Worm (Caenorhabditis elegans) whole organism, L1 larva: ENCODE measurements around the gene mutd-1.
A peak's percentile ranks its signal among the peaks of the same experiment; 100 is the strongest.

Source experiments
- C16A3.4 ChIP-seq: fragments of 150-350 bp; optimal IDR thresholded peaks from 2 replicates; lab custom pipeline; 2014; ENCODE audit warnings: missing biosample characterization, missing genetic modification characterization
- F16B12.6 ChIP-seq: fragments of 150-350 bp; optimal IDR thresholded peaks from 2 replicates; lab custom pipeline; 2014; ENCODE audit warnings: missing biosample characterization, missing genetic modification characterization
- Y116A8C.19 ChIP-seq: sonication (generic microtip); optimal IDR thresholded peaks from 2 replicates; lab custom pipeline; 2016; ENCODE audit warnings: missing compliant biosample characterization, missing genetic modification characterization, borderline replicate concordance
- alr-1 ChIP-seq: fragments of 200-800 bp; sonication (Bioruptor generic); optimal IDR thresholded peaks from 2 replicates; lab custom pipeline; 2018; ENCODE audit warnings: borderline replicate concordance, mild to moderate bottlenecking, missing genetic modification characterization, missing compliant biosample characterization
- ama-1 ChIP-seq: fragments of 150-350 bp; optimal IDR thresholded peaks from 2 replicates; lab custom pipeline; 2014
- ceh-8 ChIP-seq: fragments of 200-800 bp; sonication (Bioruptor generic); optimal IDR thresholded peaks from 2 replicates; lab custom pipeline; 2018; ENCODE audit warnings: mild to moderate bottlenecking, missing genetic modification characterization, moderate library complexity, missing compliant biosample characterization
- ceh-90 ChIP-seq: sonication (generic microtip); optimal IDR thresholded peaks from 2 replicates; lab custom pipeline; 2016; ENCODE audit warnings: missing genetic modification characterization, missing compliant biosample characterization
- efl-1 ChIP-seq, 4 experiments: fragments of 150-350 bp; optimal IDR thresholded peaks in 3 of 4; peaks in 1 of 4; 1 replicate in 1 of 4; 2 replicates in 3 of 4; lab custom pipeline; 2014; ENCODE audit warnings: missing biosample characterization in 2 of 4, missing genetic modification characterization in 2 of 4, missing genetic modification reagents in 2 of 4
- egl-27 ChIP-seq, 2 experiments: fragments of 150-350 bp in 1 of 2; sonication (generic microtip); optimal IDR thresholded peaks; 3 replicates each; lab custom pipeline; 2017 to 2018; ENCODE audit warnings: missing biosample characterization in 2 of 2, missing genetic modification characterization in 2 of 2, missing genetic modification reagents in 2 of 2
- elt-3 ChIP-seq, 6 experiments: fragments of 150-350 bp in 1 of 6; sonication (generic microtip); optimal IDR thresholded peaks; 2 replicates each; lab custom pipeline; 2017 to 2018; ENCODE audit warnings: missing biosample characterization in 6 of 6, missing genetic modification characterization in 6 of 6, inconsistent platforms in 1 of 6
- fkh-4 ChIP-seq: sonication (generic microtip); optimal IDR thresholded peaks from 2 replicates; lab custom pipeline; 2016; ENCODE audit warnings: missing compliant biosample characterization, missing genetic modification characterization, borderline replicate concordance
- fkh-8 ChIP-seq: sonication (generic microtip); optimal IDR thresholded peaks from 2 replicates; lab custom pipeline; 2016; ENCODE audit warnings: mild to moderate bottlenecking, missing genetic modification characterization, missing compliant biosample characterization
- fos-1 ChIP-seq: fragments of 150-350 bp; optimal IDR thresholded peaks from 2 replicates; lab custom pipeline; 2014; ENCODE audit warnings: missing biosample characterization, missing genetic modification characterization
- grh-1 ChIP-seq: fragments of 200-800 bp; sonication (Bioruptor generic); IDR thresholded peaks from 2 replicates; pipeline ENCODE4 v1.3.6; 2022; ENCODE audit warnings: missing genetic modification reagents, missing genetic modification characterization, missing compliant biosample characterization
- hlh-17 ChIP-seq: fragments of 200-800 bp; sonication (Bioruptor generic); optimal IDR thresholded peaks from 2 replicates; lab custom pipeline; 2018; ENCODE audit warnings: missing genetic modification characterization, mild to moderate bottlenecking, missing compliant biosample characterization, moderate library complexity, borderline replicate concordance
- hlh-4 ChIP-seq: sonication (generic microtip); optimal IDR thresholded peaks from 2 replicates; lab custom pipeline; 2016; ENCODE audit warnings: mild to moderate bottlenecking, missing genetic modification characterization, missing compliant biosample characterization
- hpl-2 ChIP-seq: fragments of 150-350 bp; optimal IDR thresholded peaks from 2 replicates; lab custom pipeline; 2014; ENCODE audit warnings: missing biosample characterization, missing genetic modification reagents, missing genetic modification characterization
- lin-13 ChIP-seq: fragments of 150-350 bp; optimal IDR thresholded peaks from 2 replicates; lab custom pipeline; 2014; ENCODE audit warnings: missing biosample characterization, missing genetic modification reagents, missing genetic modification characterization
- lin-14 ChIP-seq: fragments of 200-800 bp; sonication (Bioruptor generic); optimal IDR thresholded peaks from 2 replicates; lab custom pipeline; 2018; ENCODE audit warnings: mild to moderate bottlenecking, missing genetic modification characterization, moderate library complexity, missing compliant biosample characterization
- lsy-2 ChIP-seq, 2 experiments: fragments of 150-350 bp; optimal IDR thresholded peaks; 2 replicates each; lab custom pipeline; 2014; ENCODE audit warnings: missing biosample characterization in 2 of 2, missing genetic modification characterization in 2 of 2
- mab-9 ChIP-seq: fragments of 200-800 bp; sonication (Bioruptor generic); IDR thresholded peaks from 2 replicates; pipeline ENCODE4 v1.3.6; 2022; ENCODE audit warnings: missing genetic modification reagents, missing genetic modification characterization, missing compliant biosample characterization
- mef-2 ChIP-seq: fragments of 150-350 bp; optimal IDR thresholded peaks from 2 replicates; lab custom pipeline; 2014; ENCODE audit warnings: missing biosample characterization, missing genetic modification characterization
- mep-1 ChIP-seq: fragments of 150-350 bp; optimal IDR thresholded peaks from 2 replicates; lab custom pipeline; 2014; ENCODE audit warnings: missing biosample characterization, missing genetic modification characterization
- nhr-28 ChIP-seq: fragments of 150-350 bp; optimal IDR thresholded peaks from 2 replicates; lab custom pipeline; 2014; ENCODE audit warnings: missing biosample characterization, missing genetic modification characterization
- nhr-47 ChIP-seq: sonication (generic microtip); optimal IDR thresholded peaks from 2 replicates; lab custom pipeline; 2016; ENCODE audit warnings: mild to moderate bottlenecking, missing genetic modification characterization, moderate library complexity, missing compliant biosample characterization
- nhr-77 ChIP-seq: fragments of 150-350 bp; optimal IDR thresholded peaks from 2 replicates; lab custom pipeline; 2014; ENCODE audit warnings: missing biosample characterization, missing genetic modification characterization
- nhr-84 ChIP-seq: sonication (generic microtip); optimal IDR thresholded peaks from 2 replicates; lab custom pipeline; 2017; ENCODE audit warnings: missing biosample characterization, missing genetic modification characterization
- nhr-85 ChIP-seq: sonication (generic microtip); peaks from one replicate; lab custom pipeline; 2016; ENCODE audit warnings: missing genetic modification characterization, inconsistent platforms, missing compliant biosample characterization
- nhr-90 ChIP-seq: sonication (generic microtip); optimal IDR thresholded peaks from 2 replicates; lab custom pipeline; 2016; ENCODE audit warnings: mild to moderate bottlenecking, missing genetic modification characterization, missing compliant biosample characterization; ENCODE audit not compliant: poor library complexity
- pag-3 ChIP-seq: sonication (generic microtip); optimal IDR thresholded peaks from 2 replicates; lab custom pipeline; 2017; ENCODE audit warnings: missing genetic modification characterization, mild to moderate bottlenecking, missing compliant biosample characterization, antibody characterized with exemption, borderline replicate concordance; ENCODE audit not compliant: insufficient read depth
- pqm-1 ChIP-seq: sonication (generic microtip); optimal IDR thresholded peaks from 3 replicates; lab custom pipeline; 2017; ENCODE audit warnings: missing biosample characterization, missing genetic modification characterization
- rnt-1 ChIP-seq: sonication (generic microtip); optimal IDR thresholded peaks from 2 replicates; lab custom pipeline; 2016; ENCODE audit warnings: mild to moderate bottlenecking, missing genetic modification characterization, moderate library complexity, missing compliant biosample characterization
- skn-1 ChIP-seq: fragments of 150-350 bp; optimal IDR thresholded peaks from 2 replicates; lab custom pipeline; 2014; ENCODE audit warnings: missing biosample characterization, missing genetic modification characterization
- snpc-4 ChIP-seq: fragments of 150-350 bp; optimal IDR thresholded peaks from 2 replicates; lab custom pipeline; 2014; ENCODE audit warnings: missing biosample characterization, missing genetic modification characterization
- sox-4 ChIP-seq: sonication (generic microtip); optimal IDR thresholded peaks from 2 replicates; lab custom pipeline; 2016; ENCODE audit warnings: missing genetic modification characterization, missing compliant biosample characterization
- sup-37 ChIP-seq: fragments of 200-800 bp; sonication (Bioruptor generic); optimal IDR thresholded peaks from 2 replicates; lab custom pipeline; 2018; ENCODE audit warnings: mild to moderate bottlenecking, missing genetic modification characterization, missing compliant biosample characterization
- swsn-7 ChIP-seq: sonication (generic microtip); optimal IDR thresholded peaks from 2 replicates; lab custom pipeline; 2016; ENCODE audit warnings: missing genetic modification characterization, missing compliant biosample characterization
- tbx-2 ChIP-seq: sonication (generic microtip); optimal IDR thresholded peaks from 2 replicates; lab custom pipeline; 2016; ENCODE audit warnings: missing genetic modification characterization, missing compliant biosample characterization
- unc-30 ChIP-seq: sonication (generic microtip); optimal IDR thresholded peaks from 2 replicates; lab custom pipeline; 2017; ENCODE audit warnings: missing biosample characterization, missing genetic modification characterization
- unc-62 ChIP-seq: fragments of 150-350 bp; optimal IDR thresholded peaks from 2 replicates; lab custom pipeline; 2014; ENCODE audit warnings: missing biosample characterization, missing genetic modification reagents, missing genetic modification characterization
- unc-86 ChIP-seq: sonication (generic microtip); optimal IDR thresholded peaks from 2 replicates; lab custom pipeline; 2016; ENCODE audit warnings: missing genetic modification characterization, missing compliant biosample characterization
- unc-98 ChIP-seq: fragments of 200-800 bp; sonication (Bioruptor generic); IDR thresholded peaks from 2 replicates; pipeline ENCODE4 v1.3.6; 2022; ENCODE audit warnings: missing genetic modification characterization, missing compliant biosample characterization
- xbp-1 ChIP-seq: sonication (generic microtip); optimal IDR thresholded peaks from 2 replicates; lab custom pipeline; 2016; ENCODE audit warnings: missing genetic modification characterization, missing compliant biosample characterization
- zag-1 ChIP-seq: fragments of 150-350 bp; optimal IDR thresholded peaks from 2 replicates; lab custom pipeline; 2014; ENCODE audit warnings: missing biosample characterization, missing genetic modification characterization
- ztf-11 ChIP-seq, 2 experiments: sonication (generic microtip); optimal IDR thresholded peaks; 2 replicates each; lab custom pipeline; 2016 to 2017; ENCODE audit warnings: missing genetic modification characterization in 2 of 2, missing biosample characterization in 1 of 2, missing compliant biosample characterization in 1 of 2

mutd-1 gene

ce11 chrIV:7175346-7175745, 41.5 kb upstream of the mutd-1 start, which contains the start of gene C42D4.19:
Gene C42D4.19, plus strand, starts transcription at chrIV:7175646.
- TF ChIP-seq fkh-8 (tag; lab: Kevin White, UChicago) (no peak), lin-14 (GFP tag; lab: Kevin White, UChicago) (no peak), mef-2 (no peak), grh-1 (GFP tag; lab: Robert Waterston, UW) (no peak), sox-4 (tag; lab: Kevin White, UChicago) (no peak), swsn-7 (tag; lab: Kevin White, UChicago) (no peak), nhr-90 (no peak), unc-86 (no peak), ama-1 (lab: Kevin White, UChicago) (no peak), lin-13 (no peak), egl-27 (tag; optimal IDR thresholded peaks at IDR 0.05; lab: Kevin White, UChicago) (no peak), elt-3 (tag; optimal IDR thresholded peaks at IDR 0.05; lab: Kevin White, UChicago) (no peak), Y116A8C.19 (tag; lab: Kevin White, UChicago) (no peak), fkh-4 (tag; lab: Kevin White, UChicago) (no peak), nhr-84 (tag; lab: Kevin White, UChicago) (no peak), nhr-28 (no peak), nhr-77 (tag; lab: Kevin White, UChicago) (no peak)

DNA sequence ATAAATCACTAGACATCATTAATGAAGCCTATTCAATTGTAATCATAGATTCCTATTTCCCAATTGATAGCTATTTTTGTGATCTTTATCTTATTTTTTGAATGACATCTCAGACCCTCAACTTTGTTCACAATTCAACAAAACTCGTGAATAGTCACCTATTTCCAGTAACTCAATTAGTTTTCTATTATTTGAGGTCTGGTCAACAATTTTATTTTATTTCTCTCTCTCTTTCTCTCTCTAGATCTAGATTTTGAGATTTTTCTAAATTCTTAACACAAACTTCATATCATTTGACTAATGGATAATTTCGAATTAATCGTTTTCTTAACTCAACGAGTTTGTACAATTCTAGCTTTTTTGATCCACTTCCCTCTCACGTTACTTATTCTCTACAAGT, 39.6 kb upstream of the mutd-1 start, which contains the start of gene str-1:
Gene str-1, plus strand, starts transcription at position 301 of the 400 bp plus-strand sequence.
- TF ChIP-seq sox-4 (tag; lab: Kevin White, UChicago) (peak; percentile 39), unc-30 (tag; lab: Kevin White, UChicago) (no peak)

ce11 chrIV:7171222-7171621, 37.3 kb upstream of the mutd-1 start, which contains the start of gene str-220:
Gene str-220, minus strand, starts transcription at chrIV:7171322.
- TF ChIP-seq C16A3.4 (tag; lab: Kevin White, UChicago) (no peak), unc-98 (GFP tag; lab: Robert Waterston, UW) (no peak), unc-86 (no peak), elt-3 (tag; optimal IDR thresholded peaks at IDR 0.05; lab: Kevin White, UChicago) (no peak), fos-1 (no peak), lsy-2 (tag; optimal IDR thresholded peaks at IDR 0.05; lab: Kevin White, UChicago) (no peak), alr-1 (tag; lab: Kevin White, UChicago) (no peak), skn-1 (tag; lab: Kevin White, UChicago) (no peak), ztf-11 (tag; optimal IDR thresholded peaks at IDR 0.05; lab: Kevin White, UChicago) (no peak), nhr-47 (tag; lab: Kevin White, UChicago) (no peak), unc-62 (no peak)
- TF ChIP-seq, all 84 proteins: peak for 0

DNA sequence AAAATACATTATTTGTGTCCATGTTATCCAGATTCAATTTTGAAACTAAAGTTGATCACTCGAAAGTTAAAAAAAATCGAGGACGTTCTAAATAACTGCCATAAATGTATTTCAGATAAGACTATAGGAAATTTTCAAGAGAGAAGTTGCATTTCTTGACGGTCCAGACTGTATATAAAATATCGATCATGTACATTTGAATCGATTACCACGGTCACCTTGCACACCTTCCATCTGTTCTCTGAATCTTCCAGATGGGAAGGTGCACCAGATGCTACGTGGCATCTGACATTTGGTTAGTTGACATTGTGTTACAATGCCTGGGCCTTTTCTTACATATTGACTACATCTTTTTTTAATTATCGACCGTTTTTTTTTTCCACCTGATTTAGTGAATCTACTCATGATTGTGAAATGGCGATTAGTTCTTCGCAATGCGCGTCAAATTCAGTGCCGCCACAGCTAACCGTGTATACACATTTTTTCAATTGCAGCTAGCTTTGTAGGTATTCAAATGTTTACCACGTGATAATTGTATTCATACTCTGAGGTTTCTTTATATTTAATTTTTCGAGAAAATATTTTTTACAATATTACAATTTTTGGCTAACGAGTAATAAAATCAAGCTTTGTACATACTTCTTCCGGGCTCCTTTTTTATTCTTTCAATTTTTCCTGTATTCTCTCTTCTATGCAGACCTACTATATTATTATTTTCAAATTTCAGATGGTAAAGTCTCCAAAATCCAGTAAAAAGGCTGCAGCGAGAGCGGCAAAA, 34.3 kb upstream of the mutd-1 start, which contains the start of gene skr-16:
Gene skr-16, plus strand, starts transcription at position 728 of the 778 bp plus-strand sequence.
- peak; percentile 79 for TF ChIP-seq mep-1
- no peak for TF ChIP-seq egl-27 (tag; optimal IDR thresholded peaks at IDR 0.05; lab: Kevin White, UChicago)
- no peak for TF ChIP-seq zag-1 (tag; lab: Kevin White, UChicago)
- TF ChIP-seq hlh-17 (GFP tag; lab: Kevin White, UChicago): no peak
- TF ChIP-seq xbp-1 (tag; lab: Kevin White, UChicago): no peak
- no peak for TF ChIP-seq ceh-90
- TF ChIP-seq hlh-4 (tag; lab: Kevin White, UChicago): no peak
- no peak for TF ChIP-seq pag-3 (tag; lab: Kevin White, UChicago)
- TF ChIP-seq rnt-1 (tag; lab: Kevin White, UChicago): peak; percentile 1
- TF ChIP-seq pqm-1 (tag; lab: Kevin White, UChicago): no peak
- TF ChIP-seq lsy-2 (tag; optimal IDR thresholded peaks at IDR 0.05; lab: Kevin White, UChicago): peak in 1 of 2 experiments; percentile 20
- TF ChIP-seq F16B12.6 (tag; lab: Kevin White, UChicago): peak; percentile 82
- TF ChIP-seq tbx-2: no peak
- TF ChIP-seq snpc-4 (tag; lab: Kevin White, UChicago): peak; percentile 9
- TF ChIP-seq nhr-47 (tag; lab: Kevin White, UChicago): peak; percentile 5
- TF ChIP-seq skn-1 (tag; lab: Kevin White, UChicago): peak; percentile 13
- peak; percentile 55 for TF ChIP-seq nhr-85 (tag; lab: Kevin White, UChicago)
- no peak for TF ChIP-seq mab-9 (GFP tag; lab: Robert Waterston, UW)
- peak; percentile 7 to 50 for TF ChIP-seq efl-1 (optimal IDR thresholded peaks at IDR 0.05; lab: Kevin White, UChicago)
- TF ChIP-seq efl-1 (GFP tag; optimal IDR thresholded peaks at IDR 0.05 in 1 of 2; lab: Kevin White, UChicago): peak; percentile 64 to 92
- TF ChIP-seq ceh-8: no peak
- TF ChIP-seq hpl-2 (GFP tag; lab: Kevin White, UChicago): no peak
- TF ChIP-seq fkh-8 (tag; lab: Kevin White, UChicago): peak; percentile 6
- TF ChIP-seq sup-37 (GFP tag; lab: Kevin White, UChicago): no peak
